Worm (Caenorhabditis elegans) whole organism, L1 larva: ENCODE results near the gene Y19D10B.8.

Experiments used
- C16A3.4 ChIP-seq: fragments of 150-350 bp; optimal IDR thresholded peaks from 2 replicates; lab custom pipeline; 2014; ENCODE audit warnings: missing biosample characterization, missing genetic modification characterization
- F16B12.6 ChIP-seq: fragments of 150-350 bp; optimal IDR thresholded peaks from 2 replicates; lab custom pipeline; 2014; ENCODE audit warnings: missing biosample characterization, missing genetic modification characterization
- ama-1 ChIP-seq: fragments of 150-350 bp; optimal IDR thresholded peaks from 2 replicates; lab custom pipeline; 2014
- blmp-1 ChIP-seq: fragments of 150-350 bp; optimal IDR thresholded peaks from 2 replicates; lab custom pipeline; 2014; ENCODE audit warnings: missing biosample characterization, missing genetic modification characterization
- ceh-8 ChIP-seq: fragments of 200-800 bp; sonication (Bioruptor generic); optimal IDR thresholded peaks from 2 replicates; lab custom pipeline; 2018; ENCODE audit warnings: mild to moderate bottlenecking, missing genetic modification characterization, moderate library complexity, missing compliant biosample characterization
- ceh-88 ChIP-seq: fragments of 200-800 bp; sonication (Bioruptor generic); IDR thresholded peaks from 2 replicates; pipeline ENCODE4 v1.3.6; 2022; ENCODE audit warnings: missing genetic modification characterization, missing compliant biosample characterization
- ceh-90 ChIP-seq: sonication (generic microtip); optimal IDR thresholded peaks from 2 replicates; lab custom pipeline; 2016; ENCODE audit warnings: missing genetic modification characterization, missing compliant biosample characterization
- ces-1 ChIP-seq: fragments of 150-350 bp; optimal IDR thresholded peaks from 2 replicates; lab custom pipeline; 2014; ENCODE audit warnings: missing biosample characterization, missing genetic modification reagents, missing genetic modification characterization
- dpl-1 ChIP-seq, 3 experiments: fragments of 150-350 bp in 2 of 3; sonication (generic microtip) in 1 of 3; optimal IDR thresholded peaks; 2 replicates each; lab custom pipeline; 2014 to 2017; ENCODE audit warnings: missing biosample characterization in 3 of 3, missing genetic modification characterization in 3 of 3, missing genetic modification reagents in 3 of 3
- dsc-1 ChIP-seq: sonication (generic microtip); optimal IDR thresholded peaks from 2 replicates; lab custom pipeline; 2016; ENCODE audit warnings: mild to moderate bottlenecking, missing genetic modification characterization, missing compliant biosample characterization
- efl-1 ChIP-seq, 4 experiments: fragments of 150-350 bp; optimal IDR thresholded peaks in 3 of 4; peaks in 1 of 4; 1 replicate in 1 of 4; 2 replicates in 3 of 4; lab custom pipeline; 2014; ENCODE audit warnings: missing biosample characterization in 2 of 4, missing genetic modification characterization in 2 of 4, missing genetic modification reagents in 2 of 4
- egl-13 ChIP-seq: sonication (generic microtip); optimal IDR thresholded peaks from 2 replicates; lab custom pipeline; 2016; ENCODE audit warnings: missing genotype, missing genetic modification reagents, missing genetic modification characterization, missing compliant biosample characterization
- egl-27 ChIP-seq, 2 experiments: fragments of 150-350 bp in 1 of 2; sonication (generic microtip); optimal IDR thresholded peaks; 3 replicates each; lab custom pipeline; 2017 to 2018; ENCODE audit warnings: missing biosample characterization in 2 of 2, missing genetic modification characterization in 2 of 2, missing genetic modification reagents in 2 of 2
- elt-3 ChIP-seq, 6 experiments: fragments of 150-350 bp in 1 of 6; sonication (generic microtip); optimal IDR thresholded peaks; 2 replicates each; lab custom pipeline; 2017 to 2018; ENCODE audit warnings: missing biosample characterization in 6 of 6, missing genetic modification characterization in 6 of 6, inconsistent platforms in 1 of 6
- fkh-10 ChIP-seq: sonication (generic microtip); optimal IDR thresholded peaks from 2 replicates; lab custom pipeline; 2017; ENCODE audit warnings: missing biosample characterization, missing genetic modification reagents, missing genetic modification characterization
- fkh-4 ChIP-seq: sonication (generic microtip); optimal IDR thresholded peaks from 2 replicates; lab custom pipeline; 2016; ENCODE audit warnings: missing compliant biosample characterization, missing genetic modification characterization, borderline replicate concordance
- fkh-8 ChIP-seq: sonication (generic microtip); optimal IDR thresholded peaks from 2 replicates; lab custom pipeline; 2016; ENCODE audit warnings: mild to moderate bottlenecking, missing genetic modification characterization, missing compliant biosample characterization
- grh-1 ChIP-seq: fragments of 200-800 bp; sonication (Bioruptor generic); IDR thresholded peaks from 2 replicates; pipeline ENCODE4 v1.3.6; 2022; ENCODE audit warnings: missing genetic modification reagents, missing genetic modification characterization, missing compliant biosample characterization
- hlh-17 ChIP-seq: fragments of 200-800 bp; sonication (Bioruptor generic); optimal IDR thresholded peaks from 2 replicates; lab custom pipeline; 2018; ENCODE audit warnings: missing genetic modification characterization, mild to moderate bottlenecking, missing compliant biosample characterization, moderate library complexity, borderline replicate concordance
- hlh-4 ChIP-seq: sonication (generic microtip); optimal IDR thresholded peaks from 2 replicates; lab custom pipeline; 2016; ENCODE audit warnings: mild to moderate bottlenecking, missing genetic modification characterization, missing compliant biosample characterization
- hpl-2 ChIP-seq: fragments of 150-350 bp; optimal IDR thresholded peaks from 2 replicates; lab custom pipeline; 2014; ENCODE audit warnings: missing biosample characterization, missing genetic modification reagents, missing genetic modification characterization
- isw-1 ChIP-seq: fragments of 200-800 bp; sonication (Bioruptor generic); IDR thresholded peaks from 2 replicates; pipeline ENCODE4 v1.3.6; 2022; ENCODE audit warnings: missing genetic modification characterization, missing compliant biosample characterization
- jun-1 ChIP-seq: fragments of 150-350 bp; optimal IDR thresholded peaks from 2 replicates; lab custom pipeline; 2014; ENCODE audit warnings: missing biosample characterization, missing genetic modification reagents, missing genetic modification characterization
- lin-13 ChIP-seq: fragments of 150-350 bp; optimal IDR thresholded peaks from 2 replicates; lab custom pipeline; 2014; ENCODE audit warnings: missing biosample characterization, missing genetic modification reagents, missing genetic modification characterization
- lin-14 ChIP-seq: fragments of 200-800 bp; sonication (Bioruptor generic); optimal IDR thresholded peaks from 2 replicates; lab custom pipeline; 2018; ENCODE audit warnings: mild to moderate bottlenecking, missing genetic modification characterization, moderate library complexity, missing compliant biosample characterization
- lin-15B ChIP-seq: fragments of 150-350 bp; sonication (generic microtip); optimal IDR thresholded peaks from 3 replicates; lab custom pipeline; 2014; ENCODE audit warnings: missing biosample characterization, missing genetic modification characterization
- mep-1 ChIP-seq: fragments of 150-350 bp; optimal IDR thresholded peaks from 2 replicates; lab custom pipeline; 2014; ENCODE audit warnings: missing biosample characterization, missing genetic modification characterization
- nhr-20 ChIP-seq: sonication (generic microtip); optimal IDR thresholded peaks from 2 replicates; lab custom pipeline; 2016; ENCODE audit warnings: mild to moderate bottlenecking, missing genetic modification characterization, missing compliant biosample characterization
- nhr-71 ChIP-seq: sonication (generic microtip); optimal IDR thresholded peaks from 2 replicates; lab custom pipeline; 2016; ENCODE audit warnings: mild to moderate bottlenecking, missing genetic modification characterization, moderate library complexity, missing compliant biosample characterization
- nhr-84 ChIP-seq: sonication (generic microtip); optimal IDR thresholded peaks from 2 replicates; lab custom pipeline; 2017; ENCODE audit warnings: missing biosample characterization, missing genetic modification characterization
- nhr-85 ChIP-seq: sonication (generic microtip); peaks from one replicate; lab custom pipeline; 2016; ENCODE audit warnings: missing genetic modification characterization, inconsistent platforms, missing compliant biosample characterization
- pax-3 ChIP-seq: fragments of 200-800 bp; sonication (Bioruptor generic); optimal IDR thresholded peaks from 2 replicates; lab custom pipeline; 2018; ENCODE audit warnings: mild to moderate bottlenecking, missing genetic modification characterization, moderate library complexity, missing compliant biosample characterization
- rnt-1 ChIP-seq: sonication (generic microtip); optimal IDR thresholded peaks from 2 replicates; lab custom pipeline; 2016; ENCODE audit warnings: mild to moderate bottlenecking, missing genetic modification characterization, moderate library complexity, missing compliant biosample characterization
- skn-1 ChIP-seq: fragments of 150-350 bp; optimal IDR thresholded peaks from 2 replicates; lab custom pipeline; 2014; ENCODE audit warnings: missing biosample characterization, missing genetic modification characterization
- snpc-4 ChIP-seq: fragments of 150-350 bp; optimal IDR thresholded peaks from 2 replicates; lab custom pipeline; 2014; ENCODE audit warnings: missing biosample characterization, missing genetic modification characterization
- snu-23 ChIP-seq: sonication (generic microtip); optimal IDR thresholded peaks from 2 replicates; lab custom pipeline; 2016; ENCODE audit warnings: missing genetic modification characterization, missing compliant biosample characterization
- sox-4 ChIP-seq: sonication (generic microtip); optimal IDR thresholded peaks from 2 replicates; lab custom pipeline; 2016; ENCODE audit warnings: missing genetic modification characterization, missing compliant biosample characterization
- sup-37 ChIP-seq: fragments of 200-800 bp; sonication (Bioruptor generic); optimal IDR thresholded peaks from 2 replicates; lab custom pipeline; 2018; ENCODE audit warnings: mild to moderate bottlenecking, missing genetic modification characterization, missing compliant biosample characterization
- unc-30 ChIP-seq: sonication (generic microtip); optimal IDR thresholded peaks from 2 replicates; lab custom pipeline; 2017; ENCODE audit warnings: missing biosample characterization, missing genetic modification characterization
- xbp-1 ChIP-seq: sonication (generic microtip); optimal IDR thresholded peaks from 2 replicates; lab custom pipeline; 2016; ENCODE audit warnings: missing genetic modification characterization, missing compliant biosample characterization
- zag-1 ChIP-seq: fragments of 150-350 bp; optimal IDR thresholded peaks from 2 replicates; lab custom pipeline; 2014; ENCODE audit warnings: missing biosample characterization, missing genetic modification characterization
- zip-4 ChIP-seq: fragments of 200-800 bp; sonication (Bioruptor generic); optimal IDR thresholded peaks from 2 replicates; lab custom pipeline; 2018; ENCODE audit warnings: mild to moderate bottlenecking, missing genetic modification characterization, moderate library complexity, missing compliant biosample characterization

Y19D10B.8 gene

ce11 chrV:2300905-2301304 lies at the start of gene Y19D10B.8:
Gene Y19D10B.8, minus strand, starts transcription at chrV:2301005.
- TF ChIP-seq zip-4 (GFP tag; lab: Kevin White, UChicago) (no peak), fkh-8 (no peak)

- TF ChIP-seq nhr-71 (tag; lab: Kevin White, UChicago) (no peak), jun-1 (tag; lab: Kevin White, UChicago) (no peak), zip-4 (GFP tag; lab: Kevin White, UChicago) (no peak), pax-3 (no peak), rnt-1 (tag; lab: Kevin White, UChicago) (no peak), nhr-20 (tag; lab: Kevin White, UChicago) (no peak), grh-1 (GFP tag; lab: Robert Waterston, UW) (no peak), sup-37 (GFP tag; lab: Kevin White, UChicago) (no peak), ceh-8 (GFP tag; lab: Kevin White, UChicago) (no peak), xbp-1 (tag; lab: Kevin White, UChicago) (no peak), elt-3 (tag; optimal IDR thresholded peaks at IDR 0.05; lab: Kevin White, UChicago) (no peak), isw-1 (GFP tag; lab: Robert Waterston, UW) (no peak), hlh-4 (no peak), nhr-85 (tag; lab: Kevin White, UChicago) (no peak), F16B12.6 (tag; lab: Kevin White, UChicago) (no peak), lin-15B (no peak), snu-23 (GFP tag; lab: Kevin White, UChicago) (no peak)
Measured at ce11 chrV:2343572-2343971, 42.8 kb upstream of the Y19D10B.8 start.

ce11 chrV:2342083-2342482 lies 41.3 kb upstream of the Y19D10B.8 start:
- TF ChIP-seq xbp-1 (tag; lab: Kevin White, UChicago) (no peak), sox-4 (tag; lab: Kevin White, UChicago) (no peak), mep-1 (tag; lab: Kevin White, UChicago) (no peak), lin-13 (GFP tag; lab: Kevin White, UChicago) (no peak), hlh-17 (GFP tag; lab: Kevin White, UChicago) (no peak), ceh-90 (no peak), blmp-1 (tag; lab: Kevin White, UChicago) (no peak), zip-4 (GFP tag; lab: Kevin White, UChicago) (no peak), efl-1 (optimal IDR thresholded peaks at IDR 0.05; lab: Kevin White, UChicago) (no peak), efl-1 (GFP tag; optimal IDR thresholded peaks at IDR 0.05 in 1 of 2; lab: Kevin White, UChicago) (no peak), hpl-2 (GFP tag; lab: Kevin White, UChicago) (no peak), ama-1 (lab: Kevin White, UChicago) (no peak), egl-13 (no peak), skn-1 (tag; lab: Kevin White, UChicago) (no peak), snpc-4 (tag; lab: Kevin White, UChicago) (no peak), zag-1 (tag; lab: Kevin White, UChicago) (no peak)

ce11 chrV:2341285-2341684 lies 40.5 kb upstream of the Y19D10B.8 start, which contains the start of gene irld-30:
Gene irld-30, minus strand, starts transcription at chrV:2341385.
- TF ChIP-seq lin-15B (no peak), fkh-4 (tag; lab: Kevin White, UChicago) (no peak), mep-1 (tag; lab: Kevin White, UChicago) (no peak), fkh-10 (GFP tag; lab: Kevin White, UChicago) (no peak), ces-1 (no peak), dsc-1 (tag; lab: Kevin White, UChicago) (no peak), nhr-84 (tag; lab: Kevin White, UChicago) (no peak), dpl-1 (GFP tag; optimal IDR thresholded peaks at IDR 0.05; lab: Kevin White, UChicago) (no peak), sox-4 (tag; lab: Kevin White, UChicago) (no peak), elt-3 (tag; optimal IDR thresholded peaks at IDR 0.05; lab: Kevin White, UChicago) (no peak), fkh-8 (no peak), ceh-88 (GFP tag; lab: Robert Waterston, UW) (no peak), lin-14 (GFP tag; lab: Kevin White, UChicago) (no peak), sup-37 (GFP tag; lab: Kevin White, UChicago) (no peak), egl-27 (tag; optimal IDR thresholded peaks at IDR 0.05; lab: Kevin White, UChicago) (no peak), lin-13 (GFP tag; lab: Kevin White, UChicago) (no peak), C16A3.4 (tag; lab: Kevin White, UChicago) (no peak), unc-30 (tag; lab: Kevin White, UChicago) (no peak), xbp-1 (tag; lab: Kevin White, UChicago) (no peak)
